Worm (Caenorhabditis elegans) whole organism, L1 larva: Measurements from ENCODE around the gene rbm-28.

Experiments used
- aly-2 ChIP-seq: fragments of 150-350 bp; optimal IDR thresholded peaks from 2 replicates; lab custom pipeline; 2014; ENCODE audit warnings: missing biosample characterization, missing genetic modification characterization
- ama-1 ChIP-seq: fragments of 150-350 bp; optimal IDR thresholded peaks from 2 replicates; lab custom pipeline; 2014
- efl-3 ChIP-seq: fragments of 200-800 bp; sonication (Bioruptor generic); optimal IDR thresholded peaks from 2 replicates; lab custom pipeline; 2018; ENCODE audit warnings: mild to moderate bottlenecking, missing genetic modification characterization, missing compliant biosample characterization
- elt-2 ChIP-seq: sonication (generic microtip); optimal IDR thresholded peaks from 2 replicates; lab custom pipeline; 2016; ENCODE audit warnings: missing genetic modification characterization, mild to moderate bottlenecking, inconsistent platforms, missing compliant biosample characterization, missing genetic modification reagents
- irx-1 ChIP-seq: sonication (generic microtip); optimal IDR thresholded peaks from 2 replicates; lab custom pipeline; 2016; ENCODE audit warnings: missing genetic modification characterization, missing compliant biosample characterization
- jun-1 ChIP-seq: fragments of 150-350 bp; optimal IDR thresholded peaks from 2 replicates; lab custom pipeline; 2014; ENCODE audit warnings: missing biosample characterization, missing genetic modification reagents, missing genetic modification characterization
- lin-39 ChIP-seq: fragments of 150-350 bp; optimal IDR thresholded peaks from 2 replicates; lab custom pipeline; 2014; ENCODE audit warnings: missing biosample characterization, missing genetic modification reagents, missing genetic modification characterization
- lsy-2 ChIP-seq, 2 experiments: fragments of 150-350 bp; optimal IDR thresholded peaks; 2 replicates each; lab custom pipeline; 2014; ENCODE audit warnings: missing biosample characterization in 2 of 2, missing genetic modification characterization in 2 of 2
- mdl-1 ChIP-seq, 2 experiments: fragments of 150-350 bp; optimal IDR thresholded peaks; 2 replicates each; lab custom pipeline; 2014 to 2017; ENCODE audit warnings: missing biosample characterization in 2 of 2, missing genetic modification characterization in 2 of 2, inconsistent platforms in 1 of 2
- nhr-76 ChIP-seq: sonication (generic microtip); optimal IDR thresholded peaks from 2 replicates; lab custom pipeline; 2017; ENCODE audit warnings: missing biosample characterization, missing genetic modification characterization
- pag-3 ChIP-seq: sonication (generic microtip); optimal IDR thresholded peaks from 2 replicates; lab custom pipeline; 2017; ENCODE audit warnings: missing genetic modification characterization, mild to moderate bottlenecking, missing compliant biosample characterization, antibody characterized with exemption, borderline replicate concordance; ENCODE audit not compliant: insufficient read depth

- TF ChIP-seq nhr-76 (tag; lab: Kevin White, UChicago) (no peak), aly-2 (tag; lab: Kevin White, UChicago) (no peak), irx-1 (tag; lab: Kevin White, UChicago) (no peak), mdl-1 (tag; optimal IDR thresholded peaks at IDR 0.05; lab: Kevin White, UChicago) (peak in 1 of 2 experiments; percentile 5), lin-39 (tag; lab: Kevin White, UChicago) (no peak), ama-1 (lab: Kevin White, UChicago) (no peak), pag-3 (tag; lab: Kevin White, UChicago) (no peak), jun-1 (no peak), lsy-2 (tag; optimal IDR thresholded peaks at IDR 0.05; lab: Kevin White, UChicago) (no peak), elt-2 (tag; lab: Kevin White, UChicago) (no peak), efl-3 (GFP tag; lab: Kevin White, UChicago) (no peak)
These were observed 18.4 kb upstream of the rbm-28 start for ce11 chrII:14838596-14839215.
